Worm (Caenorhabditis elegans) whole organism, dauer: ENCODE results near the gene C09G9.3.

Experiments
- unc-62 ChIP-seq: sonication (generic microtip); optimal IDR thresholded peaks from 2 replicates; lab custom pipeline; 2017; ENCODE audit warnings: missing biosample characterization, missing genetic modification reagents, missing genetic modification characterization

C09G9.3 gene

ce11 chrIV:8873847-8874246 is 989 bp upstream of the C09G9.3 start, which contains the start of gene hdl-2:
Gene hdl-2, plus strand, starts transcription at chrIV:8874147.
- TF ChIP-seq unc-62 (GFP tag; lab: Kevin White, UChicago), result no peak

ce11 chrIV:8869624-8870023 is 3.2 kb downstream of the C09G9.3 start, which contains the start of gene npp-23:
Gene npp-23, minus strand, starts transcription at chrIV:8869679.
- no peak for TF ChIP-seq unc-62 (GFP tag; lab: Kevin White, UChicago)

ce11 chrIV:8867562-8867961 is 5.3 kb downstream of the C09G9.3 start:
- no peak for TF ChIP-seq unc-62 (GFP tag; lab: Kevin White, UChicago)

- TF ChIP-seq unc-62 (GFP tag; lab: Kevin White, UChicago), result no peak
These were observed 6.8 kb downstream of the C09G9.3 start for ce11 chrIV:8866092-8866491.

ce11 chrIV:8865343-8865742 is 7.5 kb downstream of the C09G9.3 start, which contains the start of gene C09G9.1:
Gene C09G9.1, minus strand, starts transcription at chrIV:8865485.
- TF ChIP-seq unc-62 (GFP tag; lab: Kevin White, UChicago), result no peak

- TF ChIP-seq unc-62 (GFP tag; lab: Kevin White, UChicago), result no peak
These were observed 8.2 kb downstream of the C09G9.3 start for ce11 chrIV:8864672-8865071.

ce11 chrIV:8855963-8856362 is 16.9 kb downstream of the C09G9.3 start, which contains the start of gene T11B7.5:
Gene T11B7.5, minus strand, starts transcription at chrIV:8856063.
- no peak for TF ChIP-seq unc-62 (GFP tag; lab: Kevin White, UChicago)

ce11 chrIV:8853301-8853700 is 19.6 kb downstream of the C09G9.3 start:
- no peak for TF ChIP-seq unc-62 (GFP tag; lab: Kevin White, UChicago)

ce11 chrIV:8852194-8852593 is 20.7 kb downstream of the C09G9.3 start, which contains the start of gene alp-1:
Gene alp-1, plus strand, starts transcription at chrIV:8852494.
- TF ChIP-seq unc-62 (GFP tag; lab: Kevin White, UChicago), result no peak

DNA sequence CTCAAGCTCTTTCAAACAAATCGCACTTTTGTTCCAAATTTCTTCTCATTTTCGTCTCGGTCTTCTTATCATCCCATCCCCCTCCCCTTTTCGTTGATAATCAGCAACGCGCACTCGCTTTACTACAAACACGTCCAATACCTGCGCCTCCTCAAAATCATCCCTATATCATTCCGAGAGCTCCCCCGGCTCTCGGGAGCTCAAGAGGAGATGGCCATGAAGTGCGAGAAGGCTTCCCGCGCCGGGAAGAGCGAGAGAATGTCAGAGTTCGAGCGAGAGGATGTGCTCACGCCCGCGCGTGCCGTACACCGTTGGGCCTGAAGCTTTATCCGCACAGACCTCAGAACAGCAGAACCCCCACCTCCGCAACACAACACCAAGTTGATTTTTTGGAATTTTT is 22.1 kb downstream of the C09G9.3 start:
- no peak for TF ChIP-seq unc-62 (GFP tag; lab: Kevin White, UChicago)

ce11 chrIV:8848983-8849382 is 23.9 kb downstream of the C09G9.3 start:
- TF ChIP-seq unc-62 (GFP tag; lab: Kevin White, UChicago), result no peak

DNA sequence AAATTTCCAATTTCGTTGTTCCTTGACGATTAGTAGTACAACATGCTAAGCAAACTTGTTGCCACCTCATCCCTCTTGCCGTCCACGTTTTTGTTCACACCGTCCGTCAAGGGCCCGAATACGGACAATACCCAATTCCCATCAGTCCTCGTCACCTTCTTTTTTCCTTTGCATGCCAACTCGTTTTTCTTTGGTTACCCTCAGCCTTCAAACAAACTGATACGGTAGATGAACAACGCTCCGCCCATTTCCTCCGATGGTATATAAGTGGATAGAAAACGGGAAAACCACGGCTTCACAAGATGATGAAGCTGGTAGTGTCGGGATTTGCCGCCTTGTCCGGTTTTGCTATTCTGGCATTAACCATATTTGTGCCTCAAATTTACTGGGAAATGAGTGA is 24.9 kb downstream of the C09G9.3 start, which contains the start of gene col-118:
Gene col-118, plus strand, starts transcription at position 301 of the 400 bp plus-strand sequence.
- no peak for TF ChIP-seq unc-62 (GFP tag; lab: Kevin White, UChicago)

DNA sequence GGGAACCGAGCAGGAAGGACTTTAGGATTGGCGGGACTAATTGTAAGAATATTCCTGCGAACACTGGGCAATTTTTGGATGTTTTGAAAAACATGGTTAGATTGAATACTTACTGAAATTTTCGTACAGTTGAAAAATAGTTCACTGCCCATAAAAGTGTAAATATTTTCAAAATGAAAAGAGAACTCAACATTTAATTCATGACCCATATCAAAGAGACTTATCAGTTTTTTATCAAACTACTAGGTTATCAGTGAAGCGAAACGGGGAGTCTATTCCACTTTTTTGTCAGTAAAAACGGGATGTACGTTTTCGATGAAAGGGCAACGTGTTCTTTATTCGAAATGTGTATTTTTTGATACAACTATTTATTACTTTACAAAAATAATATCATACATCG is 26.9 kb downstream of the C09G9.3 start:
- no peak for TF ChIP-seq unc-62 (GFP tag; lab: Kevin White, UChicago)

ce11 chrIV:8844457-8844856 is 28.4 kb downstream of the C09G9.3 start, which contains the start of gene T11B7.2:
Gene T11B7.2, minus strand, starts transcription at chrIV:8844557.
- TF ChIP-seq unc-62 (GFP tag; lab: Kevin White, UChicago), result no peak

ce11 chrIV:8840161-8840765 is 32.6 kb downstream of the C09G9.3 start, which contains the start of the genes T28C6.11 and T11B7.1:
Gene T28C6.11, minus strand, starts transcription at chrIV:8840261.
Gene T11B7.1, plus strand, starts transcription at chrIV:8840715.
- TF ChIP-seq unc-62 (GFP tag; lab: Kevin White, UChicago), result no peak

ce11 chrIV:8830591-8830990 is 42.3 kb downstream of the C09G9.3 start, which contains the start of gene T28C6.8:
Gene T28C6.8, minus strand, starts transcription at chrIV:8830727.
- no peak for TF ChIP-seq unc-62 (GFP tag; lab: Kevin White, UChicago)

ce11 chrIV:8827500-8827899 is 45.4 kb downstream of the C09G9.3 start, which contains the start of gene T28C6.7:
Gene T28C6.7, plus strand, starts transcription at chrIV:8827800.
- TF ChIP-seq unc-62 (GFP tag; lab: Kevin White, UChicago), result no peak
